Fruit fly (Drosophila melanogaster): ENCODE data around the gene Ilp6.
A peak's percentile ranks its signal among the peaks of the same experiment; 100 is the strongest.

Ilp6 gene

dm6 chrX:2293294-2293988, 41.0 kb downstream of the Ilp6 start, which contains the start of gene CG2865:
CG2865 (minus strand) TSS chrX:2293411.
- TF ChIP-seq CG1620 (GFP tag; optimal IDR thresholded peaks at IDR 0.05) (peak; percentile 89), Clk (GFP tag; optimal IDR thresholded peaks at IDR 0.05) (peak; percentile 81), CG11617 (GFP tag; optimal IDR thresholded peaks at IDR 0.05) (peak; percentile 97), Hr96 (GFP tag; optimal IDR thresholded peaks at IDR 0.05) (peak; percentile 98), ovo (GFP tag; optimal IDR thresholded peaks at IDR 0.05) (peak; percentile 94), CG12768 (GFP tag; optimal IDR thresholded peaks at IDR 0.05) (peak; percentile 95), CG14711 (tag; optimal IDR thresholded peaks at IDR 0.05) (peak; percentile 93), CG5204 (GFP tag; optimal IDR thresholded peaks at IDR 0.05) (peak; percentile 95), cic (GFP tag; optimal IDR thresholded peaks at IDR 0.05) (peak; percentile 85), toe (GFP tag; optimal IDR thresholded peaks at IDR 0.05) (peak; percentile 90), CG7101 (tag; optimal IDR thresholded peaks at IDR 0.05) (peak; percentile 98), CG33017 (tag; optimal IDR thresholded peaks at IDR 0.05) (peak; percentile 95), tj (GFP tag; optimal IDR thresholded peaks at IDR 0.05) (peak; percentile 86), pad (GFP tag; optimal IDR thresholded peaks at IDR 0.05) (peak; percentile 93), Crg-1 (GFP tag; optimal IDR thresholded peaks at IDR 0.05) (peak; percentile 93), CG7045 (GFP tag; optimal IDR thresholded peaks at IDR 0.05) (peak; percentile 96), kay (GFP tag; ENCODE audit: borderline replicate concordance) (peak; percentile 95), Mnt (GFP tag; optimal IDR thresholded peaks at IDR 0.05) (peak; percentile 92), cnc (optimal IDR thresholded peaks at IDR 0.05) (no peak), bab1 (GFP tag; optimal IDR thresholded peaks at IDR 0.05) (peak; percentile 99)

- no peak for TF ChIP-seq CG14711 (tag; optimal IDR thresholded peaks at IDR 0.05)
- no peak for TF ChIP-seq bab1 (GFP tag; optimal IDR thresholded peaks at IDR 0.05)
- TF ChIP-seq ovo (GFP tag; optimal IDR thresholded peaks at IDR 0.05): no peak
- TF ChIP-seq kay (GFP tag; ENCODE audit: borderline replicate concordance): no peak
- TF ChIP-seq cnc (optimal IDR thresholded peaks at IDR 0.05): no peak
- TF ChIP-seq CG33017 (tag; optimal IDR thresholded peaks at IDR 0.05): no peak
These were observed 42.0 kb downstream of the Ilp6 start for dm6 chrX:2292410-2292809.

DNA sequence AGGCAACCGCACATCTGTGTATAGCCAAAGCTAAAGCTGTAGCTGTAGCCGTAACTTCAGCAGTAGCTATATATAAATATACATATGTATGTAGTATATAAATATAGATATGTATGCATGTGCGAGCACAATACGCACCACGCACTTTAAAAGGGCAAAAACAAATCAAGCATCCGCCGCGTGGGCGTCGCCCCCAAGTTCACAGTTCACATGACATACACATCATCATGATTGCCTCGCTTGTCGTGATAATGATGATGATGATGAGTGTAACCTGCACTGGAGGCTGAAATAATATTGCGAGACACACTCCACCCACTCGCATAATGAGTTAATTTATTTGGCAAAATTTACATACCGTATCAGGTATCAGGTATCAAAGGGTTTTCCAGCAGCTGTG, 43.4 kb downstream of the Ilp6 start:
- no peak for TF ChIP-seq kay (GFP tag; ENCODE audit: borderline replicate concordance)

dm6 chrX:2289134-2289533, 45.3 kb downstream of the Ilp6 start:
- TF ChIP-seq CG7101 (tag; optimal IDR thresholded peaks at IDR 0.05) (no peak), toe (GFP tag; optimal IDR thresholded peaks at IDR 0.05) (no peak), CG11617 (GFP tag; optimal IDR thresholded peaks at IDR 0.05) (no peak), bab1 (GFP tag; optimal IDR thresholded peaks at IDR 0.05) (peak; percentile 23), CG33017 (tag; optimal IDR thresholded peaks at IDR 0.05) (no peak), cnc (optimal IDR thresholded peaks at IDR 0.05) (no peak), tj (GFP tag; optimal IDR thresholded peaks at IDR 0.05) (peak; percentile 22), Crg-1 (GFP tag; optimal IDR thresholded peaks at IDR 0.05) (no peak), CG1620 (GFP tag; optimal IDR thresholded peaks at IDR 0.05) (no peak), kay (GFP tag; ENCODE audit: borderline replicate concordance) (no peak)

dm6 chrX:2288327-2288726, 46.1 kb downstream of the Ilp6 start:
- TF ChIP-seq kay (GFP tag; ENCODE audit: borderline replicate concordance): no peak

DNA sequence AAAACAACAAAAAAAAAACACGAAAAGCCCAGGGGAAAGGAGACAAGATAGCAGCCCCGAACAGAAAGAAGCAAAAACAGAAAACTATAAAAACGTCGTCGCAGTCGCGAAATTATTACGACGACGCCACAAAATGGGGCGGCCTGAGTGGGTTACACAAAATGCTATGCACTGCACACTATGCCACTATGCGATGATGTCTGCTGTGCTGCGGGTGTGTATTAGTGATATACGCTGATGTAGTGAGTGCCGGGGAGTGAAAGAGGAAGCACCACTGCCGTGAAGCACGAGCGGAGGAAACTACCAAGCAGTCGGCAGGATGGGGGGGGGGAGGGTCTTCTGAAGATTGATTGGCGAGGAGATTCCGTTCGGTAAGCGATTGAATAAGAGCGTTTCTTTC, 47.5 kb downstream of the Ilp6 start:
- TF ChIP-seq toe (GFP tag; optimal IDR thresholded peaks at IDR 0.05) (no peak), tj (GFP tag; optimal IDR thresholded peaks at IDR 0.05) (peak; percentile 32)

DNA sequence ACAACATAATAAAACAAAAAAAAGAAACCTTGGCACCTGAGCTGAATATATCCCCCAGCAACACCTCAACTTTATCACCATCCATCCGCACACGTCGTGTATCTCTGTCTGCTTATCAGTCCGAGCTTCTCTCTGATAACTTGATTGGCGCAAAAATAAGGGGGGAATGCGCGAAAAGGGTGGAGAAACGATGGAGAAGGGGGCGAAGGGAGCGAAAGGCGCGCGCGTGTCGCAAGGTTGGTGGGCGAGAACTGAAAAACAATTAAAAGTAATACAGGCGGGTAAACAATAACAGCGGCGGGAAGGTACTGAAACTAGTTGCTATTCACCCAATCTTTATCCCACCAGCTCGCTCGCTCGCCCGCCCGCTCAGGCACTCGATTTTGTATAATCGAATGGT, 48.2 kb downstream of the Ilp6 start:
- TF ChIP-seq cic (GFP tag; optimal IDR thresholded peaks at IDR 0.05): peak; percentile 62
- TF ChIP-seq pad (GFP tag; optimal IDR thresholded peaks at IDR 0.05): peak; percentile 11
- TF ChIP-seq Hr96 (GFP tag; optimal IDR thresholded peaks at IDR 0.05): no peak
- no peak for TF ChIP-seq kay (GFP tag; ENCODE audit: borderline replicate concordance)
- TF ChIP-seq Mnt (GFP tag; optimal IDR thresholded peaks at IDR 0.05): peak; percentile 79

- no peak for TF ChIP-seq cic (GFP tag; optimal IDR thresholded peaks at IDR 0.05)
- TF ChIP-seq ovo (GFP tag; optimal IDR thresholded peaks at IDR 0.05): no peak
- no peak for TF ChIP-seq CG33017 (tag; optimal IDR thresholded peaks at IDR 0.05)
- no peak for TF ChIP-seq CG7045 (GFP tag; optimal IDR thresholded peaks at IDR 0.05)
- TF ChIP-seq pad (GFP tag; optimal IDR thresholded peaks at IDR 0.05): no peak
- no peak for TF ChIP-seq CG11617 (GFP tag; optimal IDR thresholded peaks at IDR 0.05)
- TF ChIP-seq CG5204 (GFP tag; optimal IDR thresholded peaks at IDR 0.05): no peak
- no peak for TF ChIP-seq tj (GFP tag; optimal IDR thresholded peaks at IDR 0.05)
- no peak for TF ChIP-seq CG12768 (GFP tag; optimal IDR thresholded peaks at IDR 0.05)
- TF ChIP-seq Hr96 (GFP tag; optimal IDR thresholded peaks at IDR 0.05): no peak
- TF ChIP-seq CG14711 (tag; optimal IDR thresholded peaks at IDR 0.05): no peak
- TF ChIP-seq cnc (optimal IDR thresholded peaks at IDR 0.05): no peak
- TF ChIP-seq CG1620 (GFP tag; optimal IDR thresholded peaks at IDR 0.05): no peak
- no peak for TF ChIP-seq CG7101 (tag; optimal IDR thresholded peaks at IDR 0.05)
- no peak for TF ChIP-seq Clk (GFP tag; optimal IDR thresholded peaks at IDR 0.05)
- TF ChIP-seq kay (GFP tag; ENCODE audit: borderline replicate concordance): no peak
- no peak for TF ChIP-seq toe (GFP tag; optimal IDR thresholded peaks at IDR 0.05)
- TF ChIP-seq Mnt (GFP tag; optimal IDR thresholded peaks at IDR 0.05): no peak
- TF ChIP-seq bab1 (GFP tag; optimal IDR thresholded peaks at IDR 0.05): no peak
- no peak for TF ChIP-seq Crg-1 (GFP tag; optimal IDR thresholded peaks at IDR 0.05)
These were observed 51.0 kb downstream of the Ilp6 start for dm6 chrX:2283470-2283869.
